Fruit fly (Drosophila melanogaster) whole organism, embryonic: ENCODE measurements around the gene Grd.
A peak's percentile ranks its signal among the peaks of the same experiment; 100 is the strongest.

ENCODE experiments used
- CG10267 ChIP-seq: fragments of 200-800 bp; sonication (Bioruptor generic); optimal IDR thresholded peaks from 2 replicates; lab custom pipeline; 2018; ENCODE audit warnings: missing biosample characterization, mild to moderate bottlenecking, missing genetic modification characterization, moderate library complexity
- CG10979 ChIP-seq: fragments of 200-800 bp; sonication (Bioruptor generic); optimal IDR thresholded peaks from 2 replicates; lab custom pipeline; 2018; ENCODE audit warnings: missing biosample characterization, mild to moderate bottlenecking, missing genetic modification characterization, moderate library complexity
- CG11560 ChIP-seq: fragments of 200-800 bp; sonication (Bioruptor generic); IDR thresholded peaks from 3 replicates; pipeline ENCODE4 v1.3.6; 2022; ENCODE audit warnings: missing biosample characterization, missing genetic modification characterization
- CG12104 ChIP-seq: fragments of 200-800 bp; sonication (Bioruptor generic); optimal IDR thresholded peaks from 3 replicates; lab custom pipeline; 2016; ENCODE audit warnings: missing biosample characterization, missing genetic modification characterization
- CG13775 ChIP-seq: fragments of 200-800 bp; sonication (Bioruptor generic); optimal IDR thresholded peaks from 3 replicates; lab custom pipeline; 2017; ENCODE audit warnings: missing biosample characterization, mild to moderate bottlenecking, missing genetic modification characterization
- CG15514 ChIP-seq: fragments of 200-800 bp; sonication (Bioruptor generic); optimal IDR thresholded peaks from 3 replicates; lab custom pipeline; 2017; ENCODE audit warnings: missing biosample characterization, missing genetic modification characterization, mild to moderate bottlenecking, moderate library complexity, missing genetic modification reagents
- CG17612 ChIP-seq: fragments of 200-800 bp; sonication (Bioruptor generic); IDR thresholded peaks from 2 replicates; pipeline ENCODE4 v1.3.6; 2022; ENCODE audit warnings: missing biosample characterization, missing genetic modification characterization
- CG2116 ChIP-seq: fragments of 200-800 bp; sonication (Bioruptor generic); optimal IDR thresholded peaks from 3 replicates; lab custom pipeline; 2018; ENCODE audit warnings: missing biosample characterization, mild to moderate bottlenecking, missing genetic modification characterization
- CG30431 ChIP-seq: fragments of 200-800 bp; sonication (Bioruptor generic); optimal IDR thresholded peaks from 2 replicates; lab custom pipeline; 2017; ENCODE audit warnings: missing biosample characterization, missing genetic modification characterization
- CG31388 ChIP-seq: fragments of 200-800 bp; sonication (Bioruptor generic); optimal IDR thresholded peaks from 2 replicates; lab custom pipeline; 2016; ENCODE audit warnings: missing biosample characterization, missing genetic modification characterization
- CG3838 ChIP-seq: fragments of 200-800 bp; sonication (Bioruptor generic); optimal IDR thresholded peaks from 3 replicates; lab custom pipeline; 2016; ENCODE audit warnings: missing biosample characterization, missing genetic modification characterization
- CG4820 ChIP-seq: fragments of 200-800 bp; sonication (Bioruptor generic); optimal IDR thresholded peaks from 3 replicates; lab custom pipeline; 2016; ENCODE audit warnings: missing biosample characterization, missing genetic modification characterization
- CG5180 ChIP-seq: fragments of 200-800 bp; sonication (Bioruptor generic); optimal IDR thresholded peaks from 3 replicates; lab custom pipeline; 2017; ENCODE audit warnings: missing biosample characterization, missing genetic modification characterization, mild to moderate bottlenecking, moderate library complexity, missing genetic modification reagents
- CG6175 ChIP-seq: fragments of 200-800 bp; sonication (Bioruptor generic); IDR thresholded peaks from 3 replicates; pipeline ENCODE4 v1.3.6; 2022; ENCODE audit warnings: missing biosample characterization, missing genetic modification characterization
- CG6791 ChIP-seq: fragments of 200-800 bp; sonication (Bioruptor generic); IDR thresholded peaks from 3 replicates; pipeline ENCODE4 v1.3.6; 2022; ENCODE audit warnings: missing biosample characterization, missing genetic modification characterization; ENCODE audit not compliant: partially characterized antibody
- CG7745 ChIP-seq: fragments of 200-800 bp; sonication (Bioruptor generic); optimal IDR thresholded peaks from 2 replicates; lab custom pipeline; 2018; ENCODE audit warnings: missing biosample characterization, mild to moderate bottlenecking, missing genetic modification characterization, moderate library complexity
- CG8089 ChIP-seq: fragments of 200-800 bp; sonication (Bioruptor generic); optimal IDR thresholded peaks from 3 replicates; lab custom pipeline; 2016; ENCODE audit warnings: missing biosample characterization, missing genetic modification characterization
- CG8290 ChIP-seq, 3 experiments: fragments of 200-800 bp; sonication (Bioruptor generic); optimal IDR thresholded peaks; 2 replicates each; lab custom pipeline; 2016 to 2019; ENCODE audit warnings: missing biosample characterization in 3 of 3, missing genetic modification characterization in 3 of 3, mild to moderate bottlenecking in 2 of 3, moderate library complexity in 1 of 3
- D19A ChIP-seq: fragments of 200-800 bp; optimal IDR thresholded peaks from 3 replicates; lab custom pipeline; 2019; ENCODE audit warnings: missing biosample characterization, mild to moderate bottlenecking, missing genetic modification characterization, moderate library complexity
- Dfd ChIP-seq, 2 experiments: fragments of >200 bp; optimal IDR thresholded peaks; 2 replicates each; lab custom pipeline; 2017; ENCODE audit warnings: missing biosample characterization in 2 of 2, missing genetic modification characterization in 2 of 2
- Elba2 ChIP-seq: fragments of 200-800 bp; sonication (Bioruptor generic); optimal IDR thresholded peaks from 3 replicates; lab custom pipeline; 2016; ENCODE audit warnings: missing biosample characterization, missing genetic modification characterization
- Gug ChIP-seq: fragments of 200-800 bp; sonication (Bioruptor generic); IDR thresholded peaks from 4 replicates; pipeline ENCODE4 v1.3.6; 2022; ENCODE audit warnings: missing biosample characterization, missing genetic modification characterization
- Mad ChIP-seq: fragments of 200-800 bp; sonication (Bioruptor generic); optimal IDR thresholded peaks from 2 replicates; lab custom pipeline; 2016; ENCODE audit warnings: missing biosample characterization, missing genetic modification characterization
- Pdp1 ChIP-seq, 2 experiments: fragments of 200-800 bp; sonication (Bioruptor generic); optimal IDR thresholded peaks; 3 replicates each; lab custom pipeline; 2016; ENCODE audit warnings: missing biosample characterization in 2 of 2, missing genetic modification characterization in 2 of 2, mild to moderate bottlenecking in 1 of 2, moderate library complexity in 1 of 2
- Sry-β ChIP-seq: fragments of 200-800 bp; sonication (Bioruptor generic); optimal IDR thresholded peaks from 2 replicates; lab custom pipeline; 2018; ENCODE audit warnings: missing biosample characterization, mild to moderate bottlenecking, missing genetic modification characterization, moderate library complexity
- TFAM ChIP-seq: fragments of 200-800 bp; sonication (Bioruptor generic); optimal IDR thresholded peaks from 2 replicates; lab custom pipeline; 2017; ENCODE audit warnings: missing biosample characterization, missing genetic modification characterization, inconsistent platforms
- abd-A ChIP-seq: fragments of 200-800 bp; sonication (Bioruptor generic); optimal IDR thresholded peaks from 3 replicates; lab custom pipeline; 2019; ENCODE audit warnings: missing biosample characterization, mild to moderate bottlenecking, missing genetic modification characterization, moderate library complexity
- ash1 ChIP-seq: fragments of 200-800 bp; sonication (Bioruptor generic); optimal IDR thresholded peaks from 2 replicates; lab custom pipeline; 2018; ENCODE audit warnings: missing biosample characterization, mild to moderate bottlenecking, missing genetic modification characterization
- caup ChIP-seq: fragments of 200-800 bp; sonication (Bioruptor generic); optimal IDR thresholded peaks from 3 replicates; lab custom pipeline; 2017; ENCODE audit warnings: missing biosample characterization, mild to moderate bottlenecking, missing genetic modification characterization, moderate library complexity; ENCODE audit not compliant: severe bottlenecking
- chm ChIP-seq: fragments of 200-800 bp; sonication (Bioruptor generic); IDR thresholded peaks from 2 replicates; pipeline ENCODE4 v1.3.6; 2022; ENCODE audit warnings: missing biosample characterization, missing genetic modification characterization
- dati ChIP-seq: fragments of 200-800 bp; sonication (Bioruptor generic); IDR thresholded peaks from 2 replicates; pipeline ENCODE4 v1.3.6; 2022; ENCODE audit warnings: missing biosample characterization, missing genetic modification characterization
- eve ChIP-seq, 2 experiments: fragments of >200 bp; optimal IDR thresholded peaks; 2 replicates each; lab custom pipeline; 2017; ENCODE audit warnings: missing biosample characterization in 2 of 2, missing genetic modification characterization in 2 of 2
- eyg ChIP-seq: fragments of 200-800 bp; sonication (Bioruptor generic); optimal IDR thresholded peaks from 3 replicates; lab custom pipeline; 2016; ENCODE audit warnings: missing biosample characterization, missing genetic modification characterization
- fd64A ChIP-seq: fragments of 200-800 bp; sonication (Bioruptor generic); optimal IDR thresholded peaks from 3 replicates; lab custom pipeline; 2018; ENCODE audit warnings: missing biosample characterization, mild to moderate bottlenecking, missing genetic modification characterization
- ftz-f1 ChIP-seq: fragments of 200-800 bp; sonication (Bioruptor generic); optimal IDR thresholded peaks from 2 replicates; lab custom pipeline; 2016; ENCODE audit warnings: missing biosample characterization, missing genetic modification characterization
- gce ChIP-seq: fragments of 200-800 bp; sonication (Bioruptor generic); IDR thresholded peaks from 3 replicates; pipeline ENCODE4 v1.3.6; 2022; ENCODE audit warnings: missing biosample characterization, missing genetic modification characterization
- grau ChIP-seq: fragments of 200-800 bp; optimal IDR thresholded peaks from 3 replicates; lab custom pipeline; 2019; ENCODE audit warnings: missing biosample characterization, mild to moderate bottlenecking, missing genetic modification characterization, moderate library complexity
- grn ChIP-seq: fragments of 200-800 bp; sonication (Bioruptor generic); optimal IDR thresholded peaks from 3 replicates; lab custom pipeline; 2017; ENCODE audit warnings: missing biosample characterization, missing genetic modification characterization
- h ChIP-seq: fragments of >200 bp; optimal IDR thresholded peaks from 2 replicates; lab custom pipeline; 2017
- hbn ChIP-seq: fragments of 200-800 bp; sonication (Bioruptor generic); IDR thresholded peaks from 2 replicates; pipeline ENCODE4 v1.3.6; 2022; ENCODE audit warnings: missing biosample characterization, missing genetic modification characterization; ENCODE audit not compliant: partially characterized antibody
- jing ChIP-seq: fragments of 200-800 bp; sonication (Bioruptor generic); optimal IDR thresholded peaks from 2 replicates; lab custom pipeline; 2018; ENCODE audit warnings: missing biosample characterization, mild to moderate bottlenecking, missing genetic modification characterization
- lov ChIP-seq, 2 experiments: fragments of 200-800 bp in 1 of 2; fragments of >200 bp in 1 of 2; sonication (Bioruptor generic) in 1 of 2; IDR thresholded peaks in 1 of 2; optimal IDR thresholded peaks in 1 of 2; 2 replicates in 1 of 2; 3 replicates in 1 of 2; pipeline versions ENCODE4 v1.3.6 to Lab custom; 2017 to 2022; ENCODE audit warnings: missing biosample characterization in 1 of 2, missing genetic modification characterization in 1 of 2
- pnt ChIP-seq: fragments of 200-800 bp; sonication (Bioruptor generic); optimal IDR thresholded peaks from 3 replicates; lab custom pipeline; 2016; ENCODE audit warnings: missing biosample characterization, missing genetic modification characterization
- psq ChIP-seq: fragments of 200-800 bp; sonication (Bioruptor generic); optimal IDR thresholded peaks from 2 replicates; lab custom pipeline; 2017; ENCODE audit warnings: missing biosample characterization, missing genetic modification characterization
- row ChIP-seq: fragments of 200-800 bp; sonication (Bioruptor generic); IDR thresholded peaks from 3 replicates; pipeline ENCODE4 v1.3.6; 2022; ENCODE audit warnings: missing biosample characterization, missing genetic modification characterization
- sob ChIP-seq: fragments of 200-800 bp; sonication (Bioruptor generic); IDR thresholded peaks from 2 replicates; pipeline ENCODE4 v1.3.6; 2022; ENCODE audit warnings: missing biosample characterization, missing genetic modification characterization
- ssp ChIP-seq: fragments of 200-800 bp; sonication (Bioruptor generic); IDR thresholded peaks from 2 replicates; pipeline ENCODE4 v1.3.6; 2022; ENCODE audit warnings: missing biosample characterization, missing genetic modification characterization
- tap ChIP-seq: fragments of 200-800 bp; optimal IDR thresholded peaks from 3 replicates; lab custom pipeline; 2019; ENCODE audit warnings: missing biosample characterization, mild to moderate bottlenecking, missing genetic modification characterization, moderate library complexity
- z ChIP-seq: fragments of 200-800 bp; sonication (Bioruptor generic); IDR thresholded peaks from 3 replicates; pipeline ENCODE4 v1.3.6; 2022; ENCODE audit warnings: missing biosample characterization, missing genetic modification characterization

The Grd gene

dm6 chr3L:17846169-17846981 lies 23.2 kb downstream of the Grd start, which contains the start of the genes MED19 and CG7430 (continued):
- no peak for TF ChIP-seq jing (GFP tag; lab: Kevin White, UChicago)
- TF ChIP-seq CG13775 (GFP tag; lab: Kevin White, UChicago) = no peak
- no peak for TF ChIP-seq tap (tag; lab: Kevin White, UChicago)
- TF ChIP-seq CG7745 (tag; lab: Kevin White, UChicago) = peak; percentile 1
- TF ChIP-seq TFAM (GFP tag; lab: Kevin White, UChicago) = no peak
- peak; percentile 11 for TF ChIP-seq CG8290 (GFP tag; optimal IDR thresholded peaks at IDR 0.05; lab: Kevin White, UChicago)
- TF ChIP-seq CG8290 (tag; optimal IDR thresholded peaks at IDR 0.05; lab: Kevin White, UChicago) = peak in 1 of 2 experiments; percentile 68
- peak; percentile 55; the same call in 1 of the 2 replicates for TF ChIP-seq sob (GFP tag; lab: Robert Waterston, UW)
- TF ChIP-seq grn (GFP tag; lab: Kevin White, UChicago) = no peak
- no peak for TF ChIP-seq Elba2 (GFP tag; lab: Kevin White, UChicago)
- TF ChIP-seq CG4820 (GFP tag; lab: Kevin White, UChicago) = no peak
- peak in 1 of 2 experiments; percentile 17 for TF ChIP-seq Pdp1 (GFP tag; optimal IDR thresholded peaks at IDR 0.05; lab: Kevin White, UChicago)
- TF ChIP-seq Mad (GFP tag; lab: Kevin White, UChicago) = no peak
- TF ChIP-seq ssp (GFP tag; lab: Robert Waterston, UW) = no peak
- peak; percentile 99 for TF ChIP-seq CG2116
- TF ChIP-seq hbn = peak; percentile 59
- TF ChIP-seq CG17612 = no peak
- no peak for TF ChIP-seq CG8089 (GFP tag; lab: Kevin White, UChicago)
- no peak for TF ChIP-seq psq (GFP tag; lab: Kevin White, UChicago)
- no peak for TF ChIP-seq h (lab: Kevin White, UChicago)
- TF ChIP-seq ftz-f1 = peak; percentile 96
- TF ChIP-seq abd-A (tag; lab: Kevin White, UChicago) = no peak
- peak; percentile 8 for TF ChIP-seq grau (tag; lab: Kevin White, UChicago)
- TF ChIP-seq pnt (GFP tag; lab: Kevin White, UChicago) = no peak
- TF ChIP-seq row (GFP tag; lab: Robert Waterston, UW) = peak; percentile 72
- no peak for TF ChIP-seq D19A (tag; lab: Kevin White, UChicago)
- TF ChIP-seq z (GFP tag; lab: Robert Waterston, UW) = no peak
- no peak for TF ChIP-seq lov (optimal IDR thresholded peaks at IDR 0.05; lab: Kevin White, UChicago)
- no peak for TF ChIP-seq lov (GFP tag; IDR thresholded peaks at IDR 0.05; lab: Robert Waterston, UW)
- TF ChIP-seq gce (GFP tag; lab: Robert Waterston, UW) = no peak
- TF ChIP-seq CG5180 (GFP tag; lab: Kevin White, UChicago) = no peak
- no peak for TF ChIP-seq eyg (GFP tag; lab: Kevin White, UChicago)
- TF ChIP-seq CG11560 = peak; percentile 94
- 0 out of 2 replicates have a peak, but pooled peaks have one; percentile 37 for TF ChIP-seq chm (GFP tag; lab: Robert Waterston, UW)
- TF ChIP-seq CG10979 (tag; lab: Kevin White, UChicago) = peak; percentile 27
- TF ChIP-seq CG6791 = peak; percentile 66
- TF ChIP-seq Sry-β (GFP tag; lab: Kevin White, UChicago) = peak; percentile 13
- peak; percentile 56 for TF ChIP-seq fd64A (GFP tag; lab: Kevin White, UChicago)
- TF ChIP-seq CG12104 (GFP tag; lab: Kevin White, UChicago) = peak; percentile 10
- no peak for TF ChIP-seq CG3838 (GFP tag; lab: Kevin White, UChicago)
- peak; percentile 21 for TF ChIP-seq CG10267
- TF ChIP-seq dati (GFP tag; lab: Robert Waterston, UW) = no peak
- no peak for TF ChIP-seq Dfd (GFP tag; optimal IDR thresholded peaks at IDR 0.05; lab: Kevin White, UChicago)
- no peak for TF ChIP-seq caup
- TF ChIP-seq CG31388 = no peak
- no peak for TF ChIP-seq eve (GFP tag; optimal IDR thresholded peaks at IDR 0.05; lab: Kevin White, UChicago)
- TF ChIP-seq CG6175 (GFP tag; lab: Robert Waterston, UW) = no peak
- TF ChIP-seq CG30431 = no peak
- peak; percentile 48 for TF ChIP-seq CG15514 (GFP tag; lab: Kevin White, UChicago)
- TF ChIP-seq ash1 (GFP tag; lab: Kevin White, UChicago) = no peak
- TF ChIP-seq Gug (GFP tag; lab: Robert Waterston, UW) = no peak
